Worm (Caenorhabditis elegans) whole organism, L1 larva: ENCODE results near the gene pals-21.

ENCODE experiments used
- aly-2 ChIP-seq: fragments of 150-350 bp; optimal IDR thresholded peaks from 2 replicates; lab custom pipeline; 2014; ENCODE audit warnings: missing biosample characterization, missing genetic modification characterization
- blmp-1 ChIP-seq: fragments of 150-350 bp; optimal IDR thresholded peaks from 2 replicates; lab custom pipeline; 2014; ENCODE audit warnings: missing biosample characterization, missing genetic modification characterization
- dpl-1 ChIP-seq, 3 experiments: fragments of 150-350 bp in 2 of 3; sonication (generic microtip) in 1 of 3; optimal IDR thresholded peaks; 2 replicates each; lab custom pipeline; 2014 to 2017; ENCODE audit warnings: missing biosample characterization in 3 of 3, missing genetic modification characterization in 3 of 3, missing genetic modification reagents in 3 of 3
- lsy-2 ChIP-seq, 2 experiments: fragments of 150-350 bp; optimal IDR thresholded peaks; 2 replicates each; lab custom pipeline; 2014; ENCODE audit warnings: missing biosample characterization in 2 of 2, missing genetic modification characterization in 2 of 2
- nhr-85 ChIP-seq: sonication (generic microtip); peaks from one replicate; lab custom pipeline; 2016; ENCODE audit warnings: missing genetic modification characterization, inconsistent platforms, missing compliant biosample characterization
- unc-62 ChIP-seq: fragments of 150-350 bp; optimal IDR thresholded peaks from 2 replicates; lab custom pipeline; 2014; ENCODE audit warnings: missing biosample characterization, missing genetic modification reagents, missing genetic modification characterization
- zag-1 ChIP-seq: fragments of 150-350 bp; optimal IDR thresholded peaks from 2 replicates; lab custom pipeline; 2014; ENCODE audit warnings: missing biosample characterization, missing genetic modification characterization

DNA sequence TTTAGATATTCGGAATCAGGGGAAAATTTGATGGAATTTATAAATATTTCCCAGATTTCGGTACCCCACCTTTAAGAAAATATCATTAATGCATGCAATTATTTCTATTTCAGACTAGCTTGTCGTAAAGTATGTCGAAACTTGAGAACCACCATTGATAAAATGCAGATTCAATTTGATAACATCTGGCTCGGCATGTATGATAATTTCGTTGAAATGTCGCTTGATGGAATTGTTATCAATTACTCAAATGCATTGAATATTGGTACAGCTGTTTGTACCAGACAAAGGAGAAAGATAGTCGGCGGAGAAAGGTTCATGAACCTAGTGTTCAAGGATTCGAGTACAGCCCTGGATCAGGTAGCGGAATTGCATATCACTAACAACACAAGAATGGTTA lies 48.5 kb downstream of the pals-21 start, which contains the start of gene Y82E9BL.19:
- no peak for TF ChIP-seq blmp-1
- no peak for TF ChIP-seq zag-1 (tag; lab: Kevin White, UChicago)
- no peak for TF ChIP-seq dpl-1 (GFP tag; optimal IDR thresholded peaks at IDR 0.05; lab: Kevin White, UChicago)
- no peak for TF ChIP-seq unc-62 (GFP tag; lab: Kevin White, UChicago)
- TF ChIP-seq nhr-85 (tag; lab: Kevin White, UChicago), result no peak
- no peak for TF ChIP-seq lsy-2 (tag; optimal IDR thresholded peaks at IDR 0.05; lab: Kevin White, UChicago)
- TF ChIP-seq aly-2 (tag; lab: Kevin White, UChicago), result no peak
